Fruit fly (Drosophila melanogaster) whole organism, embryonic: ENCODE measurements around the gene Rip11.
A peak's percentile ranks its signal among the peaks of the same experiment; 100 is the strongest.

Experiments
- Abd-B ChIP-seq: fragments of 200-800 bp; sonication (Bioruptor generic); optimal IDR thresholded peaks from 2 replicates; lab custom pipeline; 2018; ENCODE audit warnings: missing biosample characterization, mild to moderate bottlenecking, missing genetic modification characterization, moderate library complexity
- Adf1 ChIP-seq: fragments of 200-800 bp; sonication (Bioruptor generic); IDR thresholded peaks from 2 replicates; pipeline ENCODE4 v1.3.6; 2022; ENCODE audit warnings: missing biosample characterization, missing genetic modification characterization
- Bgb ChIP-seq: fragments of 200-800 bp; sonication (Bioruptor generic); IDR thresholded peaks from 2 replicates; pipeline ENCODE4 v1.3.6; 2022; ENCODE audit warnings: missing biosample characterization, missing genetic modification characterization; ENCODE audit not compliant: partially characterized antibody
- BtbVII ChIP-seq: fragments of 200-800 bp; sonication (Bioruptor generic); optimal IDR thresholded peaks from 3 replicates; lab custom pipeline; 2017; ENCODE audit warnings: missing biosample characterization, mild to moderate bottlenecking, missing genetic modification characterization
- C15 ChIP-seq: fragments of 200-800 bp; sonication (Bioruptor generic); IDR thresholded peaks from 3 replicates; pipeline ENCODE4 v1.3.6; 2022; ENCODE audit warnings: missing biosample characterization, missing genetic modification characterization
- CG10979 ChIP-seq: fragments of 200-800 bp; sonication (Bioruptor generic); optimal IDR thresholded peaks from 2 replicates; lab custom pipeline; 2018; ENCODE audit warnings: missing biosample characterization, mild to moderate bottlenecking, missing genetic modification characterization, moderate library complexity
- CG11456 ChIP-seq: fragments of 200-800 bp; sonication (Bioruptor generic); IDR thresholded peaks from 3 replicates; pipeline ENCODE4 v1.3.6; 2022; ENCODE audit warnings: missing biosample characterization, missing genetic modification characterization
- CG14441 ChIP-seq: fragments of 200-800 bp; sonication (Bioruptor generic); IDR thresholded peaks from 2 replicates; pipeline ENCODE4 v1.3.6; 2022; ENCODE audit warnings: missing biosample characterization, missing genetic modification characterization
- CG17612 ChIP-seq: fragments of 200-800 bp; sonication (Bioruptor generic); IDR thresholded peaks from 2 replicates; pipeline ENCODE4 v1.3.6; 2022; ENCODE audit warnings: missing biosample characterization, missing genetic modification characterization
- CG18011 ChIP-seq: fragments of 200-800 bp; sonication (Bioruptor generic); optimal IDR thresholded peaks from 2 replicates; lab custom pipeline; 2017; ENCODE audit warnings: missing biosample characterization, missing genetic modification characterization, mild to moderate bottlenecking, moderate library complexity, missing genotype
- CG18764 ChIP-seq: fragments of 200-800 bp; sonication (Bioruptor generic); optimal IDR thresholded peaks from 3 replicates; lab custom pipeline; 2016; ENCODE audit warnings: missing biosample characterization, missing genetic modification characterization
- CG31365 ChIP-seq: fragments of 200-800 bp; sonication (Bioruptor generic); optimal IDR thresholded peaks from 2 replicates; lab custom pipeline; 2018; ENCODE audit warnings: missing biosample characterization, mild to moderate bottlenecking, missing genetic modification characterization
- CG34376 ChIP-seq: fragments of 200-800 bp; sonication (Bioruptor generic); optimal IDR thresholded peaks from 2 replicates; lab custom pipeline; 2018; ENCODE audit warnings: missing biosample characterization, mild to moderate bottlenecking, missing genetic modification characterization
- CG4617 ChIP-seq: fragments of 200-800 bp; sonication (Bioruptor generic); optimal IDR thresholded peaks from 3 replicates; lab custom pipeline; 2016; ENCODE audit warnings: missing biosample characterization, missing genetic modification characterization, borderline replicate concordance
- CG5953 ChIP-seq: fragments of 200-800 bp; sonication (Bioruptor generic); IDR thresholded peaks from 2 replicates; pipeline ENCODE4 v1.3.6; 2022; ENCODE audit warnings: missing biosample characterization, missing genetic modification characterization
- CG6654 ChIP-seq: fragments of 200-800 bp; sonication (Bioruptor generic); optimal IDR thresholded peaks from 2 replicates; lab custom pipeline; 2017; ENCODE audit warnings: missing biosample characterization, mild to moderate bottlenecking, missing genetic modification characterization
- CG6689 ChIP-seq: fragments of 200-800 bp; sonication (Bioruptor generic); IDR thresholded peaks from 2 replicates; pipeline ENCODE4 v1.3.6; 2022; ENCODE audit warnings: missing biosample characterization, missing genetic modification characterization
- CG7372 ChIP-seq: fragments of 200-800 bp; sonication (Bioruptor generic); IDR thresholded peaks from 2 replicates; pipeline ENCODE4 v1.3.6; 2022; ENCODE audit warnings: missing biosample characterization, missing genetic modification characterization
- CG7745 ChIP-seq: fragments of 200-800 bp; sonication (Bioruptor generic); optimal IDR thresholded peaks from 2 replicates; lab custom pipeline; 2018; ENCODE audit warnings: missing biosample characterization, mild to moderate bottlenecking, missing genetic modification characterization, moderate library complexity
- Dll ChIP-seq: fragments of 200-800 bp; sonication (Bioruptor generic); IDR thresholded peaks from 4 replicates; pipeline ENCODE4 v1.3.6; 2022; ENCODE audit warnings: missing biosample characterization, missing genetic modification characterization; ENCODE audit not compliant: partially characterized antibody
- Elba2 ChIP-seq: fragments of 200-800 bp; sonication (Bioruptor generic); optimal IDR thresholded peaks from 3 replicates; lab custom pipeline; 2016; ENCODE audit warnings: missing biosample characterization, missing genetic modification characterization
- Fer1 ChIP-seq: fragments of 200-800 bp; sonication (Bioruptor generic); optimal IDR thresholded peaks from 2 replicates; lab custom pipeline; 2017; ENCODE audit warnings: missing biosample characterization, mild to moderate bottlenecking, missing genetic modification characterization
- Gug ChIP-seq: fragments of 200-800 bp; sonication (Bioruptor generic); IDR thresholded peaks from 4 replicates; pipeline ENCODE4 v1.3.6; 2022; ENCODE audit warnings: missing biosample characterization, missing genetic modification characterization
- Nf-YB ChIP-seq: fragments of 200-800 bp; sonication (Bioruptor generic); optimal IDR thresholded peaks from 3 replicates; lab custom pipeline; 2019; ENCODE audit warnings: missing biosample characterization, mild to moderate bottlenecking, missing genetic modification characterization, moderate library complexity
- Oaz ChIP-seq: fragments of 200-800 bp; sonication (Bioruptor generic); IDR thresholded peaks from 2 replicates; pipeline ENCODE4 v1.3.6; 2022; ENCODE audit warnings: missing biosample characterization, missing genetic modification characterization
- Sox102F ChIP-seq: fragments of 200-800 bp; sonication (Bioruptor generic); optimal IDR thresholded peaks from 2 replicates; lab custom pipeline; 2018; ENCODE audit warnings: missing biosample characterization, mild to moderate bottlenecking, missing genetic modification characterization, moderate library complexity
- Spps ChIP-seq: fragments of 200-800 bp; sonication (Bioruptor generic); optimal IDR thresholded peaks from 2 replicates; lab custom pipeline; 2018; ENCODE audit warnings: missing biosample characterization, mild to moderate bottlenecking, missing genetic modification characterization
- TFAM ChIP-seq: fragments of 200-800 bp; sonication (Bioruptor generic); optimal IDR thresholded peaks from 2 replicates; lab custom pipeline; 2017; ENCODE audit warnings: missing biosample characterization, missing genetic modification characterization, inconsistent platforms
- ac ChIP-seq: fragments of 200-800 bp; sonication (Bioruptor generic); optimal IDR thresholded peaks from 3 replicates; lab custom pipeline; 2017; ENCODE audit warnings: missing biosample characterization, mild to moderate bottlenecking, missing genetic modification characterization
- amos ChIP-seq: fragments of 200-800 bp; sonication (Bioruptor generic); IDR thresholded peaks from 2 replicates; pipeline ENCODE4 v1.3.6; 2022; ENCODE audit warnings: missing biosample characterization, missing genetic modification characterization; ENCODE audit not compliant: partially characterized antibody
- az2 ChIP-seq: fragments of 200-800 bp; sonication (Bioruptor generic); optimal IDR thresholded peaks from 3 replicates; lab custom pipeline; 2016; ENCODE audit warnings: missing biosample characterization, missing genetic modification characterization
- btn ChIP-seq: fragments of 200-800 bp; sonication (Bioruptor generic); optimal IDR thresholded peaks from 2 replicates; lab custom pipeline; 2016; ENCODE audit warnings: missing biosample characterization, missing genetic modification characterization
- cad ChIP-seq: fragments of >200 bp; optimal IDR thresholded peaks from 2 replicates; lab custom pipeline; 2017; ENCODE audit warnings: missing biosample characterization, missing genetic modification characterization
- cato ChIP-seq: fragments of 200-800 bp; sonication (Bioruptor generic); optimal IDR thresholded peaks from 2 replicates; lab custom pipeline; 2016; ENCODE audit warnings: missing biosample characterization, missing genetic modification characterization, borderline replicate concordance
- cg ChIP-seq: fragments of 200-800 bp; sonication (Bioruptor generic); optimal IDR thresholded peaks from 3 replicates; lab custom pipeline; 2019; ENCODE audit warnings: missing biosample characterization, mild to moderate bottlenecking, missing genetic modification characterization, moderate library complexity
- dimm ChIP-seq: fragments of 200-800 bp; sonication (Bioruptor generic); IDR thresholded peaks from 2 replicates; pipeline ENCODE4 v1.3.6; 2022; ENCODE audit warnings: missing biosample characterization, missing genetic modification characterization
- disco-r ChIP-seq: fragments of 200-800 bp; sonication (Bioruptor generic); optimal IDR thresholded peaks from 2 replicates; lab custom pipeline; 2016; ENCODE audit warnings: missing biosample characterization, missing genetic modification characterization
- fd64A ChIP-seq: fragments of 200-800 bp; sonication (Bioruptor generic); optimal IDR thresholded peaks from 3 replicates; lab custom pipeline; 2018; ENCODE audit warnings: missing biosample characterization, mild to moderate bottlenecking, missing genetic modification characterization
- jing ChIP-seq: fragments of 200-800 bp; sonication (Bioruptor generic); optimal IDR thresholded peaks from 2 replicates; lab custom pipeline; 2018; ENCODE audit warnings: missing biosample characterization, mild to moderate bottlenecking, missing genetic modification characterization
- luna ChIP-seq: fragments of 200-800 bp; sonication (Bioruptor generic); optimal IDR thresholded peaks from 2 replicates; lab custom pipeline; 2016; ENCODE audit warnings: missing biosample characterization, missing genetic modification characterization
- nau ChIP-seq: fragments of 200-800 bp; sonication (Bioruptor generic); optimal IDR thresholded peaks from 3 replicates; lab custom pipeline; 2017; ENCODE audit warnings: missing biosample characterization, mild to moderate bottlenecking, missing genetic modification characterization, missing genetic modification reagents
- onecut ChIP-seq: fragments of 200-800 bp; sonication (Bioruptor generic); IDR thresholded peaks from 2 replicates; pipeline ENCODE4 v1.3.6; 2022; ENCODE audit warnings: missing biosample characterization, missing genetic modification characterization
- rib ChIP-seq: fragments of 200-800 bp; sonication (Bioruptor generic); IDR thresholded peaks from 2 replicates; pipeline ENCODE4 v1.3.6; 2022; ENCODE audit warnings: missing biosample characterization, missing genetic modification characterization
- row ChIP-seq: fragments of 200-800 bp; sonication (Bioruptor generic); IDR thresholded peaks from 3 replicates; pipeline ENCODE4 v1.3.6; 2022; ENCODE audit warnings: missing biosample characterization, missing genetic modification characterization
- sens-2 ChIP-seq: fragments of 200-800 bp; sonication (Bioruptor generic); IDR thresholded peaks from 2 replicates; pipeline ENCODE4 v1.3.6; 2022; ENCODE audit warnings: missing biosample characterization, missing genetic modification characterization
- sim ChIP-seq: fragments of 200-800 bp; sonication (Bioruptor generic); IDR thresholded peaks from 2 replicates; pipeline ENCODE4 v1.3.6; 2022; ENCODE audit warnings: missing biosample characterization, missing genetic modification characterization
- slbo ChIP-seq: fragments of 200-800 bp; sonication (Bioruptor generic); IDR thresholded peaks from 2 replicates; pipeline ENCODE4 v1.3.6; 2022; ENCODE audit warnings: missing biosample characterization, missing genetic modification characterization
- slp2 ChIP-seq: fragments of 200-800 bp; sonication (Bioruptor generic); optimal IDR thresholded peaks from 2 replicates; lab custom pipeline; 2016; ENCODE audit warnings: missing biosample characterization, missing genetic modification characterization
- ssp ChIP-seq: fragments of 200-800 bp; sonication (Bioruptor generic); IDR thresholded peaks from 2 replicates; pipeline ENCODE4 v1.3.6; 2022; ENCODE audit warnings: missing biosample characterization, missing genetic modification characterization
- toy ChIP-seq: fragments of 200-800 bp; sonication (Bioruptor generic); IDR thresholded peaks from 2 replicates; pipeline ENCODE4 v1.3.6; 2022; ENCODE audit warnings: missing biosample characterization, missing genetic modification characterization
- unpg ChIP-seq: fragments of 200-800 bp; sonication (Bioruptor generic); optimal IDR thresholded peaks from 3 replicates; lab custom pipeline; 2018; ENCODE audit warnings: missing biosample characterization, mild to moderate bottlenecking, missing genetic modification characterization, moderate library complexity
- z ChIP-seq: fragments of 200-800 bp; sonication (Bioruptor generic); IDR thresholded peaks from 3 replicates; pipeline ENCODE4 v1.3.6; 2022; ENCODE audit warnings: missing biosample characterization, missing genetic modification characterization

The Rip11 gene

DNA sequence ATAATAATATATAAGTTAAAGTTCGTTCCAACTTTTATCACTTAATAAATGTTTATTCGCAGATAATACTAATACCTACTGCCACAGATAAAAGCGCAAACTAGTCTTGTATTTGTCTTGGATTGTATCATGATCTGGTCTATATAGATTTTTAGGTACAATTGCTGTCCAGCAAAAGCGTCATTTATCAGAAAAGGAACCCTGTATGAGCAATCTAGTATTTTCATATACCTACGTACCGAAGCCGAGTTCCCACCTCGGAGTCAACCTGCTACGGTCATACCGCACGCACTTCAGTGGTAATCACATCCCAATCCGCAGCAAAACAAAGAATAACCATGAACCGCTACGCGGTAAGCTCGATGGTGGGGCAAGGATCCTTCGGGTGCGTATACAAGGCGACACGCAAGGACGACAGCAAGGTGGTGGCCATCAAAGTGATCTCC lies 10.1 kb upstream of the Rip11 start, which contains the start of gene fu (continued):
- TF ChIP-seq sens-2 (GFP tag; lab: Robert Waterston, UW), result no peak
- no peak for TF ChIP-seq Sox102F (GFP tag; lab: Kevin White, UChicago)
- peak; percentile 7 for TF ChIP-seq CG4617 (GFP tag; lab: Kevin White, UChicago)
- TF ChIP-seq CG17612 (GFP tag; lab: Robert Waterston, UW), result no peak
- no peak for TF ChIP-seq BtbVII (GFP tag; lab: Kevin White, UChicago)
- TF ChIP-seq CG7372 (GFP tag; lab: Robert Waterston, UW), result no peak
- no peak for TF ChIP-seq CG34376
- no peak for TF ChIP-seq Oaz (GFP tag; lab: Robert Waterston, UW)
- TF ChIP-seq CG5953, result no peak
- no peak for TF ChIP-seq CG11456
- TF ChIP-seq CG7745 (tag; lab: Kevin White, UChicago), result no peak
- TF ChIP-seq CG10979 (tag; lab: Kevin White, UChicago), result peak; percentile 1
- TF ChIP-seq unpg, result peak; percentile 27
- no peak for TF ChIP-seq Adf1 (GFP tag; lab: Robert Waterston, UW)
- no peak for TF ChIP-seq cg
- no peak for TF ChIP-seq btn (GFP tag; lab: Kevin White, UChicago)
- no peak for TF ChIP-seq Abd-B (GFP tag; lab: Kevin White, UChicago)
- no peak for TF ChIP-seq TFAM (GFP tag; lab: Kevin White, UChicago)
- no peak for TF ChIP-seq Elba2 (GFP tag; lab: Kevin White, UChicago)
- no peak for TF ChIP-seq CG31365
- TF ChIP-seq amos, result no peak; the same call in 1 of the 2 replicates
- TF ChIP-seq Spps (tag; lab: Kevin White, UChicago), result no peak
- no peak for TF ChIP-seq Gug (GFP tag; lab: Robert Waterston, UW)
- TF ChIP-seq fd64A, result no peak
- TF ChIP-seq disco-r (GFP tag; lab: Kevin White, UChicago), result no peak
- no peak for TF ChIP-seq onecut (GFP tag; lab: Robert Waterston, UW)
- TF ChIP-seq Fer1, result peak; percentile 21
- no peak for TF ChIP-seq slp2
- no peak for TF ChIP-seq Nf-YB (GFP tag; lab: Kevin White, UChicago)
- TF ChIP-seq C15 (GFP tag; lab: Robert Waterston, UW), result no peak
- no peak for TF ChIP-seq luna
- no peak for TF ChIP-seq toy (GFP tag; lab: Robert Waterston, UW)
- no peak for TF ChIP-seq CG6689 (GFP tag; lab: Robert Waterston, UW)
- TF ChIP-seq Bgb (GFP tag; lab: Robert Waterston, UW), result no peak
- TF ChIP-seq nau (GFP tag; lab: Kevin White, UChicago), result no peak
- no peak; the same call in 1 of the 2 replicates for TF ChIP-seq slbo (GFP tag; lab: Robert Waterston, UW)
- no peak for TF ChIP-seq CG18011 (GFP tag; lab: Kevin White, UChicago)
- no peak for TF ChIP-seq CG6654 (GFP tag; lab: Kevin White, UChicago)
- TF ChIP-seq jing, result no peak
- no peak for TF ChIP-seq Dll (GFP tag; lab: Robert Waterston, UW)
- TF ChIP-seq sim (GFP tag; lab: Robert Waterston, UW), result no peak
- no peak for TF ChIP-seq CG14441 (GFP tag; lab: Robert Waterston, UW)
- TF ChIP-seq cato (GFP tag; lab: Kevin White, UChicago), result no peak
- TF ChIP-seq row (GFP tag; lab: Robert Waterston, UW), result peak; percentile 80
- TF ChIP-seq ssp (GFP tag; lab: Robert Waterston, UW), result no peak
- TF ChIP-seq CG18764 (GFP tag; lab: Kevin White, UChicago), result no peak
- no peak for TF ChIP-seq az2
- no peak for TF ChIP-seq ac (GFP tag; lab: Kevin White, UChicago)
- TF ChIP-seq cad (GFP tag; lab: Kevin White, UChicago), result no peak
- no peak for TF ChIP-seq rib (GFP tag; lab: Robert Waterston, UW)
- no peak for TF ChIP-seq z
- TF ChIP-seq dimm (GFP tag; lab: Robert Waterston, UW), result no peak
